Worm (Caenorhabditis elegans) whole organism, late embryonic: Measurements from ENCODE around the gene nhr-31.

ENCODE experiments used
- C38D4.7 ChIP-seq: fragments of 200-800 bp; sonication (Bioruptor generic); optimal IDR thresholded peaks from 2 replicates; lab custom pipeline; 2018; ENCODE audit warnings: mild to moderate bottlenecking, missing genetic modification characterization, moderate library complexity, missing compliant biosample characterization
- Y22D7AL.16 ChIP-seq: sonication (generic microtip); optimal IDR thresholded peaks from 2 replicates; lab custom pipeline; 2016; ENCODE audit warnings: missing genetic modification characterization, missing compliant biosample characterization
- ceh-48 ChIP-seq: sonication (generic microtip); optimal IDR thresholded peaks from 2 replicates; lab custom pipeline; 2016; ENCODE audit warnings: missing genetic modification characterization, inconsistent platforms, missing compliant biosample characterization
- elt-2 ChIP-seq: sonication (generic microtip); optimal IDR thresholded peaks from 2 replicates; lab custom pipeline; 2016; ENCODE audit warnings: missing genetic modification reagents, missing genetic modification characterization, missing compliant biosample characterization
- eyg-1 ChIP-seq: sonication (generic microtip); optimal IDR thresholded peaks from 2 replicates; lab custom pipeline; 2016; ENCODE audit warnings: missing genotype, missing genetic modification characterization, missing compliant biosample characterization
- fkh-10 ChIP-seq: fragments of 150-350 bp; optimal IDR thresholded peaks from 2 replicates; lab custom pipeline; 2014; ENCODE audit warnings: missing biosample characterization, missing genetic modification reagents, missing genetic modification characterization
- nfya-1 ChIP-seq: sonication (generic microtip); optimal IDR thresholded peaks from 2 replicates; lab custom pipeline; 2017; ENCODE audit warnings: missing genetic modification characterization, mild to moderate bottlenecking, missing compliant biosample characterization, antibody characterized with exemption, moderate library complexity
- ztf-16 ChIP-seq: sonication (generic microtip); optimal IDR thresholded peaks from 2 replicates; lab custom pipeline; 2017; ENCODE audit warnings: missing genetic modification characterization, missing compliant biosample characterization

ce11 chrIV:8068280-8068679 is 39.0 kb upstream of the nhr-31 start:
- no peak for TF ChIP-seq C38D4.7
- no peak for TF ChIP-seq Y22D7AL.16
- TF ChIP-seq ztf-16 (tag; lab: Kevin White, UChicago), result no peak
- no peak for TF ChIP-seq ceh-48
- no peak for TF ChIP-seq elt-2 (tag; lab: Kevin White, UChicago)
- no peak for TF ChIP-seq eyg-1 (tag; lab: Kevin White, UChicago)
- TF ChIP-seq nfya-1, result no peak
- TF ChIP-seq fkh-10 (GFP tag; lab: Kevin White, UChicago), result no peak
